Fruit fly (Drosophila melanogaster) S2 (cell line): Measurements from ENCODE around the gene Abi.

Experiments
- CG8478 ChIP-seq: fragments of >200 bp; optimal IDR thresholded peaks from 2 replicates; lab custom pipeline; 2018
- CTCF ChIP-seq, 2 experiments: fragments of >200 bp; optimal IDR thresholded peaks; 2 replicates each; lab custom pipeline; 2018

dm6 chr3R:14103022-14103421 lies 19.2 kb downstream of the Abi start, which contains the start of gene PK1-R:
- TF ChIP-seq CTCF (optimal IDR thresholded peaks at IDR 0.05; lab: Kevin White, UChicago): no peak
- no peak for TF ChIP-seq CG8478 (lab: Kevin White, UChicago)
